Worm (Caenorhabditis elegans) whole organism, L2 larva: ENCODE measurements around the gene M18.3.

Experiments used
- egl-27 ChIP-seq: sonication (generic microtip); optimal IDR thresholded peaks from 3 replicates; lab custom pipeline; 2017; ENCODE audit warnings: missing biosample characterization, missing genetic modification reagents, missing genetic modification characterization
- lsy-2 ChIP-seq, 2 experiments: fragments of 150-350 bp in 1 of 2; sonication (generic microtip) in 1 of 2; optimal IDR thresholded peaks; 2 replicates each; lab custom pipeline; 2014 to 2017; ENCODE audit warnings: missing biosample characterization in 2 of 2, missing genetic modification characterization in 2 of 2
- mbf-1 ChIP-seq: sonication (generic microtip); optimal IDR thresholded peaks from 2 replicates; lab custom pipeline; 2017; ENCODE audit warnings: missing biosample characterization, missing genetic modification characterization
- nhr-11 ChIP-seq: fragments of 150-350 bp; optimal IDR thresholded peaks from 2 replicates; lab custom pipeline; 2014; ENCODE audit warnings: missing biosample characterization, missing genetic modification characterization
- nhr-23 ChIP-seq: fragments of 150-350 bp; optimal IDR thresholded peaks from 2 replicates; lab custom pipeline; 2014; ENCODE audit warnings: missing biosample characterization, missing genetic modification reagents, missing genetic modification characterization
- skn-1 ChIP-seq: sonication (generic microtip); optimal IDR thresholded peaks from 2 replicates; lab custom pipeline; 2017; ENCODE audit warnings: missing biosample characterization, missing genetic modification characterization
- sma-3 ChIP-seq: sonication (generic microtip); optimal IDR thresholded peaks from 2 replicates; lab custom pipeline; 2016; ENCODE audit warnings: missing genetic modification reagents, missing genetic modification characterization, missing compliant biosample characterization

DNA sequence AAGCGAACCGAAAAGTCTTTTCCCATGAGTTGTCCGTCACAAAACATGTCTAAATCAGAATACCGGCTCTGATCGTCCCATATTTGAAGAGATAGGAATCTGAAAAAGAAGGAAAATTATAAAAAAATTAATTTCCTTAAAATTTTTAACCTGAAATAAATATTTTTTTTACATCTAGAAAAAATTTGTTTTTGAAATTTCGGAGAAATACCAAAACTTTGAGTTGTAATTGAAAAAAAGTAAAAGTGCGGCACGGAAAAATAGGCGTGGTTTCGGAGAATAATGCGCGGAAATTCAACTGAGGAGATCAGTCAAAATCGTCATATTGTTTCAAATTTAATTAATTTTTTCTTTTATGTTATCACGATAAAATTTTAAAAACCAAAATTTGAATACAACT, 16.1 kb upstream of the M18.3 start, which contains the start of gene F11A10.6:
- TF ChIP-seq skn-1 (tag; lab: Kevin White, UChicago): no peak
- no peak for TF ChIP-seq nhr-11 (tag; lab: Kevin White, UChicago)
- no peak for TF ChIP-seq mbf-1 (tag; lab: Kevin White, UChicago)
- TF ChIP-seq nhr-23 (tag; lab: Kevin White, UChicago): no peak
- TF ChIP-seq lsy-2 (tag; optimal IDR thresholded peaks at IDR 0.05; lab: Kevin White, UChicago): no peak
- TF ChIP-seq egl-27 (tag; lab: Kevin White, UChicago): no peak
- no peak for TF ChIP-seq sma-3 (GFP tag; lab: Kevin White, UChicago)
